Worm (Caenorhabditis elegans): ENCODE results near the gene F09E5.3.

DNA sequence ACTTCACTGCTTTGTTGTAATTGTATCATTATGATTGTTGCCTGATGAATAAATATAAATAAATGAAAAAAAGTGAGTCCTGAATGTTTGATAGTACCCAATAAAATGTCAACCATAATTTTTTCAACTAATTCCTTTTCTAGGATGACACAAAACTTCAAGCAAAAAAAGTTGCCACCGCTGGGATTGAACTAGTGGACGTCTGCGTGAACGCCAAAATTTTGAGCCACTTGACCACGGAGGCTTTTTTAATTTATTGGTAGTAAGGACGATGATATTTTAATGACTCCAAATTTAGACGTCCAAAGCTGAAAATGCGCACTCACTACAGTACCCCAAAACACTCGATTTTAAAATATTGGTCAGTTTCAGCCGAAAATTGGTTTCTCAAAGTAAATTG is 20.2 kb upstream of the F09E5.3 start:
- TF ChIP-seq athp-1 (tag; optimal IDR thresholded peaks at IDR 0.05): peak; percentile 89
- TF ChIP-seq efl-1 (GFP tag; optimal IDR thresholded peaks at IDR 0.05): no peak
- TF ChIP-seq pha-4 (tag; optimal IDR thresholded peaks at IDR 0.05): no peak
- TF ChIP-seq dox-1 (GFP tag; IDR thresholded peaks at IDR 0.05): peak; percentile 73
- peak; percentile 10 for TF ChIP-seq tlf-1 (GFP tag; optimal IDR thresholded peaks at IDR 0.05)
- peak; percentile 48 for TF ChIP-seq hmg-1.2 (GFP tag; IDR thresholded peaks at IDR 0.05)
- peak; percentile 64 for TF ChIP-seq hsf-1 (GFP tag; IDR thresholded peaks at IDR 0.05)
- peak; percentile 69 for TF ChIP-seq nhr-27 (tag; optimal IDR thresholded peaks at IDR 0.05)

All from whole organism, young adult.